Worm (Caenorhabditis elegans) whole organism, late embryonic: Measurements from ENCODE around the gene K12H4.5.

Experiments
- F13H6.1 ChIP-seq: sonication (generic microtip); optimal IDR thresholded peaks from 2 replicates; lab custom pipeline; 2016; ENCODE audit warnings: missing genetic modification characterization, missing compliant biosample characterization
- ahr-1 ChIP-seq: sonication (generic microtip); optimal IDR thresholded peaks from 2 replicates; lab custom pipeline; 2016; ENCODE audit warnings: missing genetic modification characterization, missing compliant biosample characterization
- ama-1 ChIP-seq: fragments of 150-350 bp; optimal IDR thresholded peaks from 2 replicates; lab custom pipeline; 2014
- ceh-31 ChIP-seq: sonication (generic microtip); optimal IDR thresholded peaks from 2 replicates; lab custom pipeline; 2016; ENCODE audit warnings: missing genetic modification characterization, missing compliant biosample characterization
- elt-2 ChIP-seq: sonication (generic microtip); optimal IDR thresholded peaks from 2 replicates; lab custom pipeline; 2016; ENCODE audit warnings: missing genetic modification reagents, missing genetic modification characterization, missing compliant biosample characterization
- eyg-1 ChIP-seq: sonication (generic microtip); optimal IDR thresholded peaks from 2 replicates; lab custom pipeline; 2016; ENCODE audit warnings: missing genotype, missing genetic modification characterization, missing compliant biosample characterization
- fkh-10 ChIP-seq: fragments of 150-350 bp; optimal IDR thresholded peaks from 2 replicates; lab custom pipeline; 2014; ENCODE audit warnings: missing biosample characterization, missing genetic modification reagents, missing genetic modification characterization
- nhr-11 ChIP-seq: fragments of 150-350 bp; optimal IDR thresholded peaks from 2 replicates; lab custom pipeline; 2014; ENCODE audit warnings: missing biosample characterization, missing genetic modification characterization
- pat-9 ChIP-seq: fragments of 200-800 bp; sonication (Bioruptor generic); optimal IDR thresholded peaks from 2 replicates; lab custom pipeline; 2018; ENCODE audit warnings: mild to moderate bottlenecking, missing genetic modification characterization, moderate library complexity, missing compliant biosample characterization
- pha-4 ChIP-seq: fragments of 150-350 bp; optimal IDR thresholded peaks from 2 replicates; lab custom pipeline; 2018; ENCODE audit warnings: missing biosample characterization, missing genetic modification reagents, missing genetic modification characterization
- rnt-1 ChIP-seq: sonication (generic microtip); optimal IDR thresholded peaks from 2 replicates; lab custom pipeline; 2016; ENCODE audit warnings: missing genetic modification characterization, missing compliant biosample characterization

ce11 chrIII:7997447-7998046 is 46.7 kb upstream of the K12H4.5 start:
- no peak for TF ChIP-seq fkh-10 (GFP tag; lab: Kevin White, UChicago)
- TF ChIP-seq ama-1 (lab: Kevin White, UChicago): no peak
- TF ChIP-seq pat-9 (tag; lab: Kevin White, UChicago): no peak
- no peak for TF ChIP-seq elt-2 (tag; lab: Kevin White, UChicago)
- no peak for TF ChIP-seq eyg-1
- no peak for TF ChIP-seq rnt-1 (tag; lab: Kevin White, UChicago)
- TF ChIP-seq pha-4: no peak
- no peak for TF ChIP-seq nhr-11 (tag; lab: Kevin White, UChicago)
- TF ChIP-seq F13H6.1 (tag; lab: Kevin White, UChicago): no peak
- TF ChIP-seq ahr-1 (tag; lab: Kevin White, UChicago): no peak
- TF ChIP-seq ceh-31: no peak
